Worm (Caenorhabditis elegans) whole organism, young adult: Measurements from ENCODE around the gene K03D3.5.

ENCODE experiments used
- F22D6.2 ChIP-seq: sonication (generic microtip); optimal IDR thresholded peaks from 2 replicates; lab custom pipeline; 2016; ENCODE audit warnings: mild to moderate bottlenecking, missing genetic modification characterization, missing compliant biosample characterization
- F39B2.1 ChIP-seq: fragments of 200-800 bp; sonication (Bioruptor generic); IDR thresholded peaks from 2 replicates; pipeline ENCODE4 v1.3.6; 2022; ENCODE audit warnings: missing genetic modification reagents, missing genetic modification characterization, missing compliant biosample characterization
- K11D2.4 ChIP-seq: fragments of 200-800 bp; sonication (Bioruptor generic); IDR thresholded peaks from 2 replicates; pipeline ENCODE4 v1.3.6; 2022; ENCODE audit warnings: missing genetic modification reagents, missing genetic modification characterization, missing compliant biosample characterization
- T07F8.4 ChIP-seq: sonication (generic microtip); optimal IDR thresholded peaks from 2 replicates; lab custom pipeline; 2016; ENCODE audit warnings: mild to moderate bottlenecking, missing genetic modification characterization, moderate library complexity, missing compliant biosample characterization
- Y56A3A.18 ChIP-seq: fragments of 200-800 bp; sonication (Bioruptor generic); IDR thresholded peaks from 2 replicates; pipeline ENCODE4 v1.3.6; 2022; ENCODE audit warnings: missing genetic modification reagents, missing genetic modification characterization, missing compliant biosample characterization
- akir-1 ChIP-seq: fragments of 200-800 bp; sonication (Bioruptor generic); optimal IDR thresholded peaks from 2 replicates; lab custom pipeline; 2018; ENCODE audit warnings: mild to moderate bottlenecking, missing genetic modification characterization, moderate library complexity, missing compliant biosample characterization
- ama-1 ChIP-seq, 3 experiments: fragments of 150-350 bp in 1 of 3; sonication (generic microtip) in 2 of 3; optimal IDR thresholded peaks; 2 replicates each; lab custom pipeline; 2014 to 2018; ENCODE audit warnings: missing biosample characterization in 2 of 3, missing genetic modification characterization in 2 of 3, missing genetic modification reagents in 2 of 3
- atf-7 ChIP-seq: sonication (generic microtip); optimal IDR thresholded peaks from 2 replicates; lab custom pipeline; 2017; ENCODE audit warnings: mild to moderate bottlenecking, missing genetic modification characterization, missing compliant biosample characterization
- ccch-3 ChIP-seq: fragments of 200-800 bp; sonication (Bioruptor generic); optimal IDR thresholded peaks from 2 replicates; lab custom pipeline; 2018; ENCODE audit warnings: mild to moderate bottlenecking, missing genetic modification characterization, missing compliant biosample characterization
- ceh-91 ChIP-seq: fragments of 200-800 bp; sonication (Bioruptor generic); IDR thresholded peaks from 2 replicates; pipeline ENCODE4 v1.3.6; 2022; ENCODE audit warnings: missing genetic modification reagents, missing genetic modification characterization, missing compliant biosample characterization
- chd-7 ChIP-seq: sonication (generic microtip); optimal IDR thresholded peaks from 2 replicates; lab custom pipeline; 2016; ENCODE audit warnings: mild to moderate bottlenecking, missing genetic modification characterization, moderate library complexity, missing compliant biosample characterization
- dox-1 ChIP-seq: fragments of 200-800 bp; sonication (Bioruptor generic); IDR thresholded peaks from 2 replicates; pipeline ENCODE4 v1.3.6; 2022; ENCODE audit warnings: missing genetic modification reagents, missing genetic modification characterization, missing compliant biosample characterization
- dpff-1 ChIP-seq: sonication (generic microtip); optimal IDR thresholded peaks from 2 replicates; lab custom pipeline; 2017; ENCODE audit warnings: mild to moderate bottlenecking, missing genetic modification characterization, missing compliant biosample characterization
- dpl-1 ChIP-seq: fragments of 150-350 bp; optimal IDR thresholded peaks from 2 replicates; lab custom pipeline; 2014; ENCODE audit warnings: missing biosample characterization, missing genetic modification reagents, missing genetic modification characterization
- fkh-3 ChIP-seq: sonication (generic microtip); optimal IDR thresholded peaks from 2 replicates; lab custom pipeline; 2016; ENCODE audit warnings: mild to moderate bottlenecking, missing genetic modification characterization, missing compliant biosample characterization
- hlh-26 ChIP-seq: fragments of 200-800 bp; sonication (Bioruptor generic); conservative IDR thresholded peaks from 2 replicates; pipeline ENCODE4 v1.3.6; 2022; ENCODE audit warnings: missing genetic modification reagents, missing genetic modification characterization, missing compliant biosample characterization
- lin-26 ChIP-seq: fragments of 200-800 bp; sonication (Bioruptor generic); IDR thresholded peaks from 2 replicates; pipeline ENCODE4 v1.3.6; 2022; ENCODE audit warnings: missing genetic modification reagents, missing genetic modification characterization, missing compliant biosample characterization
- lir-1 ChIP-seq: fragments of 200-800 bp; sonication (Bioruptor generic); conservative IDR thresholded peaks from 2 replicates; pipeline ENCODE4 v1.3.6; 2022; ENCODE audit warnings: missing genetic modification reagents, missing genetic modification characterization, missing compliant biosample characterization
- lsy-27 ChIP-seq: sonication (generic microtip); optimal IDR thresholded peaks from 2 replicates; lab custom pipeline; 2017; ENCODE audit warnings: missing genetic modification characterization, mild to moderate bottlenecking, missing compliant biosample characterization, antibody characterized with exemption, missing genotype, borderline replicate concordance; ENCODE audit not compliant: insufficient read depth
- madf-10 ChIP-seq: sonication (generic microtip); optimal IDR thresholded peaks from 2 replicates; lab custom pipeline; 2016; ENCODE audit warnings: mild to moderate bottlenecking, missing genetic modification characterization, missing compliant biosample characterization
- mcd-1 ChIP-seq: fragments of 200-800 bp; sonication (Bioruptor generic); IDR thresholded peaks from 2 replicates; pipeline ENCODE4 v1.3.6; 2022; ENCODE audit warnings: missing genetic modification reagents, missing genetic modification characterization, missing compliant biosample characterization
- nhr-120 ChIP-seq: fragments of 200-800 bp; sonication (Bioruptor generic); IDR thresholded peaks from 2 replicates; pipeline ENCODE4 v1.3.6; 2022; ENCODE audit warnings: missing genetic modification characterization, missing compliant biosample characterization
- nhr-179 ChIP-seq: sonication (generic microtip); optimal IDR thresholded peaks from 2 replicates; lab custom pipeline; 2016; ENCODE audit warnings: mild to moderate bottlenecking, missing genetic modification characterization, missing compliant biosample characterization
- nhr-80 ChIP-seq: sonication (generic microtip); optimal IDR thresholded peaks from 2 replicates; lab custom pipeline; 2016; ENCODE audit warnings: missing genetic modification characterization, missing compliant biosample characterization
- pbrm-1 ChIP-seq: fragments of 200-800 bp; sonication (Bioruptor generic); IDR thresholded peaks from 2 replicates; pipeline ENCODE4 v1.3.6; 2022; ENCODE audit warnings: missing genetic modification reagents, missing genetic modification characterization, missing compliant biosample characterization
- pha-4 ChIP-seq: fragments of 150-350 bp; sonication (generic microtip); optimal IDR thresholded peaks from 2 replicates; lab custom pipeline; 2014; ENCODE audit warnings: missing biosample characterization, missing genetic modification reagents, missing genetic modification characterization
- rpc-1 ChIP-seq, 2 experiments: fragments of 150-350 bp in 1 of 2; sonication (generic microtip) in 1 of 2; optimal IDR thresholded peaks; 2 replicates each; lab custom pipeline; 2014 to 2018; ENCODE audit warnings: missing biosample characterization in 1 of 2, missing genetic modification characterization in 1 of 2, missing genetic modification reagents in 1 of 2, missing genotype in 1 of 2
- sdz-38 ChIP-seq: sonication (generic microtip); optimal IDR thresholded peaks from 2 replicates; lab custom pipeline; 2016; ENCODE audit warnings: missing genotype, missing genetic modification characterization, missing compliant biosample characterization
- sea-2 ChIP-seq: fragments of 200-800 bp; sonication (Bioruptor generic); IDR thresholded peaks from 2 replicates; pipeline ENCODE4 v1.3.6; 2022; ENCODE audit warnings: missing genetic modification characterization, missing compliant biosample characterization
- snpc-1.3 ChIP-seq: sonication (generic microtip); optimal IDR thresholded peaks from 2 replicates; lab custom pipeline; 2017; ENCODE audit warnings: missing genetic modification characterization, mild to moderate bottlenecking, missing compliant biosample characterization, antibody characterized with exemption, moderate library complexity, missing genotype, missing genetic modification reagents; ENCODE audit not compliant: insufficient read depth
- snpc-3.4 ChIP-seq: sonication (generic microtip); optimal IDR thresholded peaks from 2 replicates; lab custom pipeline; 2017; ENCODE audit warnings: missing genetic modification characterization, mild to moderate bottlenecking, missing compliant biosample characterization, antibody characterized with exemption, moderate library complexity, missing genotype, missing genetic modification reagents
- somi-1 ChIP-seq: fragments of 200-800 bp; sonication (Bioruptor generic); optimal IDR thresholded peaks from 2 replicates; lab custom pipeline; 2018; ENCODE audit warnings: mild to moderate bottlenecking, missing genetic modification characterization, missing compliant biosample characterization
- sptf-2 ChIP-seq: fragments of 200-800 bp; sonication (Bioruptor generic); optimal IDR thresholded peaks from 2 replicates; lab custom pipeline; 2018; ENCODE audit warnings: mild to moderate bottlenecking, missing genetic modification characterization, missing compliant biosample characterization
- zfh-2 ChIP-seq: fragments of 200-800 bp; sonication (Bioruptor generic); conservative IDR thresholded peaks from 2 replicates; pipeline ENCODE4 v1.3.6; 2022; ENCODE audit warnings: missing genetic modification reagents, missing genetic modification characterization, missing compliant biosample characterization
- zim-3 ChIP-seq: sonication (generic microtip); optimal IDR thresholded peaks from 2 replicates; lab custom pipeline; 2017; ENCODE audit warnings: mild to moderate bottlenecking, missing genetic modification characterization, moderate library complexity, missing compliant biosample characterization
- ztf-18 ChIP-seq: sonication (generic microtip); optimal IDR thresholded peaks from 2 replicates; lab custom pipeline; 2016; ENCODE audit warnings: missing genotype, mild to moderate bottlenecking, missing genetic modification characterization, missing compliant biosample characterization
- ztf-3 ChIP-seq: fragments of 200-800 bp; sonication (Bioruptor generic); optimal IDR thresholded peaks from 2 replicates; lab custom pipeline; 2018; ENCODE audit warnings: mild to moderate bottlenecking, missing genetic modification characterization, missing compliant biosample characterization

Gene K03D3.5

DNA sequence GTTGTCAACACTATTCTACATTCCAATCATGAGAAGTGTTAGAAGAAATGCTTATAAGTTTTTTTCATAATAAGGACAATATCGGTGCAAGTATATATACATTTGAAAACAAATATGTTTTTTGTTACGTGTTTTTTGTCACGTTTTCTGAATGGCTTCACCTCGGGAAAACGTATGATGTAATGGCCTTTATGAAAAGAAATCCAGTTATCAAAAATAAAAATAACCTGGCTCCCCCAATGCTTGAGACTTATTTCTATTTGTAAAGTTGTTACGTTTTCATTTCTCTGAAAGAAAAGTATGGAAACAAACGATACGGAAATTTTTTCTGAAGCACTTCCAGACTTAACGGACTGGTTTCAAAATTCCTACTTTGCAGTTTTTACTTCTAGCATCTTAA is 21.5 kb downstream of the K03D3.5 start, which contains the start of gene srz-72:
Gene srz-72, plus strand, starts transcription at position 301 of the 400 bp plus-strand sequence.
- TF ChIP-seq pbrm-1 (GFP tag; lab: Robert Waterston, UW): no peak
- no peak for TF ChIP-seq sptf-2
- no peak for TF ChIP-seq lsy-27 (tag; lab: Kevin White, UChicago)
- TF ChIP-seq, all 124 proteins: peak for 0

- no peak for TF ChIP-seq chd-7 (tag; lab: Kevin White, UChicago)
- no peak for TF ChIP-seq madf-10 (tag; lab: Kevin White, UChicago)
Observed at ce11 chrIV:16293889-16294288, 26.4 kb downstream of the K03D3.5 start.

ce11 chrIV:16290745-16291144 is 29.6 kb downstream of the K03D3.5 start, which contains the start of gene srz-75:
srz-75 (minus strand) TSS chrIV:16290845.
- TF ChIP-seq F22D6.2 (tag; lab: Kevin White, UChicago) (no peak), nhr-120 (GFP tag; lab: Robert Waterston, UW) (no peak), chd-7 (tag; lab: Kevin White, UChicago) (no peak), lir-1 (GFP tag; lab: Robert Waterston, UW) (no peak), Y56A3A.18 (GFP tag; lab: Robert Waterston, UW) (no peak), T07F8.4 (no peak), ama-1 (optimal IDR thresholded peaks at IDR 0.05; lab: Kevin White, UChicago) (no peak), ama-1 (GFP tag; optimal IDR thresholded peaks at IDR 0.05; lab: Kevin White, UChicago) (no peak), pha-4 (tag; lab: Kevin White, UChicago) (no peak), rpc-1 (optimal IDR thresholded peaks at IDR 0.05; lab: Kevin White, UChicago) (no peak), rpc-1 (tag; optimal IDR thresholded peaks at IDR 0.05; lab: Kevin White, UChicago) (no peak), zfh-2 (GFP tag; lab: Robert Waterston, UW) (no peak)

ce11 chrIV:16280614-16281013 is 39.7 kb downstream of the K03D3.5 start, which contains the start of gene clec-191:
clec-191 (minus strand) TSS chrIV:16280714.
- no peak for TF ChIP-seq akir-1 (GFP tag; lab: Kevin White, UChicago)
- no peak for TF ChIP-seq ccch-3
- TF ChIP-seq K11D2.4 (GFP tag; lab: Robert Waterston, UW): no peak
- no peak for TF ChIP-seq hlh-26 (GFP tag; lab: Robert Waterston, UW)
- TF ChIP-seq atf-7 (tag; lab: Kevin White, UChicago): no peak
- no peak for TF ChIP-seq dox-1 (GFP tag; lab: Robert Waterston, UW)
- TF ChIP-seq nhr-179: no peak
- no peak for TF ChIP-seq F39B2.1 (GFP tag; lab: Robert Waterston, UW)
- no peak for TF ChIP-seq lsy-27 (tag; lab: Kevin White, UChicago)
- no peak for TF ChIP-seq sptf-2
- no peak for TF ChIP-seq T07F8.4
- no peak for TF ChIP-seq fkh-3 (tag; lab: Kevin White, UChicago)
- no peak for TF ChIP-seq lin-26
- no peak for TF ChIP-seq snpc-1.3 (tag; lab: Kevin White, UChicago)
- no peak for TF ChIP-seq mcd-1 (GFP tag; lab: Robert Waterston, UW)
- TF ChIP-seq dpl-1 (GFP tag; lab: Kevin White, UChicago): no peak
- TF ChIP-seq sdz-38: no peak
- TF ChIP-seq, all 124 proteins: peak for 0

DNA sequence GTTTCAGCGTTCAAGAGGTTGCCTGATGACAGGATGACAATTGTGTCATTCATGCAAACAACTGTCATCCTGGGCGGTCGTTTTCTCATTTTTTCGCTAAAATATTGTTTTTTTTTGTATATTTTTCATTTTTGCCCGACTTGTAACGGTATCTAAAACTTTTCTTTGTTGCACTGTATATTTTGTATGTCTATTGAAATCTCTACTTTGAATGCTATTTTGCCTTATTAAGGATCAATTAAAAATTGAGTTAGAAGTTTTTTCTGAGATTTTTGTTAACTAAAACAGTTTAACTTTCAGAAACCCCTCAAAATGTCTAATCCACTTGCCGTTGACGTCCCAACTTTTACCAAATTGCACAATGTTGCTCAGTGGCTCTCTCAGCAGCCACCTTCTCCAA is 42.4 kb downstream of the K03D3.5 start, which contains the start of gene ccch-2:
Gene ccch-2, plus strand, starts transcription at position 301 of the 400 bp plus-strand sequence.
- TF ChIP-seq zim-3 (tag; lab: Kevin White, UChicago) (no peak), dox-1 (GFP tag; lab: Robert Waterston, UW) (no peak), ceh-91 (GFP tag; lab: Robert Waterston, UW) (no peak), somi-1 (GFP tag; lab: Kevin White, UChicago) (no peak), sea-2 (no peak), snpc-3.4 (tag; lab: Kevin White, UChicago) (no peak), Y56A3A.18 (GFP tag; lab: Robert Waterston, UW) (no peak), sptf-2 (no peak), ztf-3 (GFP tag; lab: Kevin White, UChicago) (no peak), dpff-1 (tag; lab: Kevin White, UChicago) (no peak), nhr-80 (tag; lab: Kevin White, UChicago) (no peak), ztf-18 (no peak), F22D6.2 (tag; lab: Kevin White, UChicago) (no peak), chd-7 (tag; lab: Kevin White, UChicago) (no peak)
